Worm (Caenorhabditis elegans) whole organism, late embryonic: ENCODE data around the gene R09H3.3.

ENCODE experiments used
- ceh-14 ChIP-seq: sonication (generic microtip); optimal IDR thresholded peaks from 2 replicates; lab custom pipeline; 2016; ENCODE audit warnings: missing genotype, missing genetic modification characterization, missing compliant biosample characterization
- ceh-30 ChIP-seq: fragments of 150-350 bp; optimal IDR thresholded peaks from 2 replicates; lab custom pipeline; 2014; ENCODE audit warnings: missing biosample characterization, missing genetic modification characterization
- ceh-45 ChIP-seq: fragments of 200-800 bp; sonication (Bioruptor generic); IDR thresholded peaks from 2 replicates; pipeline ENCODE4 v1.3.6; 2022; ENCODE audit warnings: missing genetic modification reagents, missing genetic modification characterization, missing compliant biosample characterization
- ceh-9 ChIP-seq: sonication (generic microtip); optimal IDR thresholded peaks from 2 replicates; lab custom pipeline; 2016; ENCODE audit warnings: mild to moderate bottlenecking, missing genetic modification characterization, inconsistent platforms, missing compliant biosample characterization
- fkh-10 ChIP-seq: fragments of 150-350 bp; optimal IDR thresholded peaks from 2 replicates; lab custom pipeline; 2014; ENCODE audit warnings: missing biosample characterization, missing genetic modification reagents, missing genetic modification characterization
- fkh-6 ChIP-seq: sonication (generic microtip); optimal IDR thresholded peaks from 2 replicates; lab custom pipeline; 2016; ENCODE audit warnings: missing genetic modification characterization, missing compliant biosample characterization
- lin-11 ChIP-seq: fragments of 200-800 bp; sonication (Bioruptor generic); optimal IDR thresholded peaks from 2 replicates; lab custom pipeline; 2018; ENCODE audit warnings: mild to moderate bottlenecking, missing genetic modification characterization, missing compliant biosample characterization
- nfya-1 ChIP-seq: sonication (generic microtip); optimal IDR thresholded peaks from 2 replicates; lab custom pipeline; 2017; ENCODE audit warnings: missing genetic modification characterization, mild to moderate bottlenecking, missing compliant biosample characterization, antibody characterized with exemption, moderate library complexity
- pha-4 ChIP-seq: fragments of 150-350 bp; optimal IDR thresholded peaks from 2 replicates; lab custom pipeline; 2018; ENCODE audit warnings: missing biosample characterization, missing genetic modification reagents, missing genetic modification characterization
- pros-1 ChIP-seq: fragments of 150-350 bp; optimal IDR thresholded peaks from 2 replicates; lab custom pipeline; 2014; ENCODE audit warnings: missing biosample characterization, missing genetic modification reagents, missing genetic modification characterization
- sox-4 ChIP-seq: sonication (generic microtip); optimal IDR thresholded peaks from 2 replicates; lab custom pipeline; 2017; ENCODE audit warnings: mild to moderate bottlenecking, missing genetic modification characterization, inconsistent platforms, missing compliant biosample characterization
- tbx-2 ChIP-seq: sonication (generic microtip); optimal IDR thresholded peaks from 2 replicates; lab custom pipeline; 2016; ENCODE audit warnings: missing genetic modification characterization, missing compliant biosample characterization
- ttx-3 ChIP-seq: sonication (generic microtip); optimal IDR thresholded peaks from 2 replicates; lab custom pipeline; 2016; ENCODE audit warnings: missing genetic modification reagents, missing genetic modification characterization, missing compliant biosample characterization
- unc-86 ChIP-seq: sonication (generic microtip); optimal IDR thresholded peaks from 2 replicates; lab custom pipeline; 2016; ENCODE audit warnings: missing genetic modification characterization, missing compliant biosample characterization

DNA sequence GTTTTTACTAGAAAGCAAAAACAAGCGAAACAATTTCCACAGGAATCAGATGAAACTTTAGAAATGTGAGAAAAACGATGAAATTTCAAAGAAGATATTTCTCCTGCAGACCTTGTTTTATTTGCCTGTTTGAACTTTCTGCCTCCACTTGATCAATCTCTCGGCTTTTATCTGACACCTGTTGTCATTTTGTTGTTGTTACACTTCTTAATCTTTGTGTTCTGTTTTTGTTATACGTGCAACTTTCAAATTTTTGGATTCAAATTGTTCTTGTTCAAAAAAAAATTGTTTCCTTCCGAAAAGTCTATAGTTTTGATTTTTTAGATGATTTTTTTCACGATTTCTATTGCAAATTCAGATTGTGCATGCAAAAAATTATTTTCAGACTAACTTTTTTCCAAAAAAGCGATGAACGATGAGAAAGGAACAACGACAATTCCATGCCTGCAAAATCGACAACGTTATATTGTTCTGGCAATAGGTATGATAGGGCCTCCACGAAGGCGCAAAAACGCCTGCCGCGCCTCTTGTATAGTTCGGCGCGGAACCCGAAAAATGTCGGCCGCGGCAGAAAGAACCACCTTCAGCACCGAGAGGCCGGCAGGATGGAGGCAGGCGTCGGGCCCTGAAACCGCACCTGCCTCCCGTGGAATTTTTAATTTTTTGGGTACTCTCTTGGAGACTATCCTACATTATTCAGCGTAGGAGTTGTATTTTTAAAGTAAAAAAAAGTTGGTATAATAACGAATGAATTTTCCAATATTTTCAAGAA is 47.8 kb downstream of the R09H3.3 start, which contains the start of gene H11E01.2:
- TF ChIP-seq unc-86 (no peak), ceh-30 (tag; lab: Kevin White, UChicago) (no peak), nfya-1 (tag; lab: Kevin White, UChicago) (no peak), ceh-9 (tag; lab: Kevin White, UChicago) (no peak), pros-1 (tag; lab: Kevin White, UChicago) (no peak), fkh-6 (tag; lab: Kevin White, UChicago) (no peak), sox-4 (tag; lab: Kevin White, UChicago) (no peak), fkh-10 (GFP tag; lab: Kevin White, UChicago) (no peak), ceh-45 (no peak), ceh-14 (tag; lab: Kevin White, UChicago) (no peak), ttx-3 (tag; lab: Kevin White, UChicago) (no peak), lin-11 (tag; lab: Kevin White, UChicago) (no peak), pha-4 (tag; lab: Kevin White, UChicago) (no peak), tbx-2 (tag; lab: Kevin White, UChicago) (no peak)
